Fruit fly (Drosophila melanogaster) whole organism, pupa: ENCODE results near the gene APP-BP1.

Experiments used
- CG10348 ChIP-seq: fragments of 200-800 bp; sonication (Bioruptor generic); IDR thresholded peaks from 2 replicates; pipeline ENCODE4 v1.3.6; 2022; ENCODE audit warnings: missing biosample characterization, missing genetic modification characterization
- CG12605 ChIP-seq: fragments of 200-800 bp; sonication (Bioruptor generic); IDR thresholded peaks from 2 replicates; pipeline ENCODE4 v1.3.6; 2022; ENCODE audit warnings: missing biosample characterization, missing genetic modification characterization
- CG15710 ChIP-seq: fragments of 200-800 bp; sonication (Bioruptor generic); optimal IDR thresholded peaks from 2 replicates; lab custom pipeline; 2018; ENCODE audit warnings: missing biosample characterization, mild to moderate bottlenecking, missing genetic modification characterization, moderate library complexity
- CG17806 ChIP-seq: fragments of 200-800 bp; sonication (Bioruptor generic); optimal IDR thresholded peaks from 2 replicates; lab custom pipeline; 2018; ENCODE audit warnings: missing biosample characterization, mild to moderate bottlenecking, missing genetic modification characterization, moderate library complexity
- CG32121 ChIP-seq: fragments of 200-800 bp; sonication (Bioruptor generic); IDR thresholded peaks from 2 replicates; pipeline ENCODE4 v1.3.6; 2022; ENCODE audit warnings: missing biosample characterization, missing genetic modification characterization
- CG34367 ChIP-seq: fragments of 200-800 bp; sonication (Bioruptor generic); optimal IDR thresholded peaks from 2 replicates; lab custom pipeline; 2018; ENCODE audit warnings: missing biosample characterization, mild to moderate bottlenecking, missing genetic modification characterization
- CG8159 ChIP-seq: fragments of 200-800 bp; sonication (Bioruptor generic); optimal IDR thresholded peaks from 3 replicates; lab custom pipeline; 2018; ENCODE audit warnings: missing biosample characterization, mild to moderate bottlenecking, missing genetic modification characterization, moderate library complexity
- CG8301 ChIP-seq: fragments of 200-800 bp; sonication (Bioruptor generic); optimal IDR thresholded peaks from 2 replicates; lab custom pipeline; 2018; ENCODE audit warnings: missing biosample characterization, mild to moderate bottlenecking, missing genetic modification characterization
- CG9948 ChIP-seq: fragments of 200-800 bp; sonication (Bioruptor generic); optimal IDR thresholded peaks from 2 replicates; lab custom pipeline; 2018; ENCODE audit warnings: missing biosample characterization, mild to moderate bottlenecking, missing genetic modification characterization, moderate library complexity
- EcR ChIP-seq: fragments of 200-800 bp; sonication (Bioruptor generic); optimal IDR thresholded peaks from 3 replicates; lab custom pipeline; 2019; ENCODE audit warnings: missing biosample characterization, missing genetic modification characterization, mild to moderate bottlenecking, moderate library complexity, missing genetic modification reagents
- Ets98B ChIP-seq: fragments of 200-800 bp; sonication (Bioruptor generic); IDR thresholded peaks from 2 replicates; pipeline ENCODE4 v1.3.6; 2022; ENCODE audit warnings: missing biosample characterization, missing genetic modification characterization
- Pif1A ChIP-seq: fragments of 200-800 bp; sonication (Bioruptor generic); optimal IDR thresholded peaks from 3 replicates; lab custom pipeline; 2016; ENCODE audit warnings: missing biosample characterization, missing genetic modification characterization
- Pif1B ChIP-seq: fragments of 200-800 bp; sonication (Bioruptor generic); optimal IDR thresholded peaks from 3 replicates; lab custom pipeline; 2016; ENCODE audit warnings: missing biosample characterization, missing genetic modification characterization
- Snoo ChIP-seq: fragments of 200-800 bp; sonication (Bioruptor generic); optimal IDR thresholded peaks from 3 replicates; lab custom pipeline; 2017; ENCODE audit warnings: missing biosample characterization, mild to moderate bottlenecking, missing genetic modification characterization, inconsistent platforms

DNA sequence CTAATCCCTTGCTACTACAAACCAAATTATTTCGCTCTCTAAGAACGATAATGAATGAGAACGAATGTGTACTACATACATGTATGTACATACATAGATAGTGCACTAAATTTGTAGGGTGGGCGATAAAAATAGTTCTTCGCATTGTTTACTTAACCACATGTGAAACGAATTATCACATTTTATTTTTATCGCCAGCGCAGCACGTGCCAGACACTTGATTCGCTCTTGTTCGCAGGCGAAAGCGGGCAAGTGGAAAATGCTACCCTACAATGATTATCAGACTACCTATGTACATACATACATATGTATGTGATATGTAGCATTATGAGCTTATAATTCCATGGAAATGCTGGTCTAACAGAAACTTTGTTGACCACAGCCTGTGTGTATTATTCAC is 12.4 kb upstream of the APP-BP1 start:
- TF ChIP-seq Pif1A (GFP tag; lab: Kevin White, UChicago) (no peak), CG9948 (tag; lab: Kevin White, UChicago) (no peak), CG8301 (tag; lab: Kevin White, UChicago) (no peak), EcR (GFP tag; lab: Kevin White, UChicago) (no peak), CG17806 (tag; lab: Kevin White, UChicago) (no peak), Ets98B (no peak), CG8159 (tag; lab: Kevin White, UChicago) (no peak), Pif1B (GFP tag; lab: Kevin White, UChicago) (no peak), Snoo (tag; lab: Kevin White, UChicago) (no peak), CG12605 (GFP tag; lab: Robert Waterston, UW) (no peak), CG32121 (GFP tag; lab: Robert Waterston, UW) (no peak), CG10348 (GFP tag; lab: Robert Waterston, UW) (no peak), CG34367 (tag; lab: Kevin White, UChicago) (no peak), CG15710 (tag; lab: Kevin White, UChicago) (no peak)
